Worm (Caenorhabditis elegans) whole organism, L2 larva: ENCODE measurements around the gene ltd-1.

Source experiments
- C34F6.9 ChIP-seq: fragments of 150-350 bp; optimal IDR thresholded peaks from 2 replicates; lab custom pipeline; 2014; ENCODE audit warnings: missing biosample characterization, missing genetic modification characterization
- F13H6.1 ChIP-seq: sonication (generic microtip); optimal IDR thresholded peaks from 2 replicates; lab custom pipeline; 2016; ENCODE audit warnings: missing genetic modification characterization, missing compliant biosample characterization
- R02D3.7 ChIP-seq: fragments of 150-350 bp; optimal IDR thresholded peaks from 2 replicates; lab custom pipeline; 2014; ENCODE audit warnings: missing biosample characterization, missing genetic modification characterization
- Y55F3AM.14 ChIP-seq: fragments of 200-800 bp; sonication (Bioruptor generic); optimal IDR thresholded peaks from 2 replicates; lab custom pipeline; 2018; ENCODE audit warnings: mild to moderate bottlenecking, missing genetic modification characterization, missing compliant biosample characterization
- ZK546.5 ChIP-seq: sonication (generic microtip); optimal IDR thresholded peaks from 2 replicates; lab custom pipeline; 2017; ENCODE audit warnings: missing biosample characterization, missing genetic modification characterization
- alr-1 ChIP-seq: fragments of 150-350 bp; optimal IDR thresholded peaks from 2 replicates; lab custom pipeline; 2014; ENCODE audit warnings: missing biosample characterization, missing genetic modification characterization
- aly-2 ChIP-seq: fragments of 150-350 bp; optimal IDR thresholded peaks from 2 replicates; lab custom pipeline; 2014; ENCODE audit warnings: missing biosample characterization, missing genetic modification characterization
- ama-1 ChIP-seq: fragments of 150-350 bp; optimal IDR thresholded peaks from 2 replicates; lab custom pipeline; 2018; ENCODE audit warnings: inconsistent platforms
- blmp-1 ChIP-seq: sonication (generic microtip); optimal IDR thresholded peaks from 2 replicates; lab custom pipeline; 2017; ENCODE audit warnings: missing genetic modification characterization, mild to moderate bottlenecking, missing compliant biosample characterization, antibody characterized with exemption, moderate library complexity; ENCODE audit not compliant: insufficient read depth
- ceh-82 ChIP-seq: fragments of 150-350 bp; optimal IDR thresholded peaks from 2 replicates; lab custom pipeline; 2014; ENCODE audit warnings: missing biosample characterization, missing genetic modification characterization
- crh-2 ChIP-seq: sonication (generic microtip); optimal IDR thresholded peaks from 2 replicates; lab custom pipeline; 2017; ENCODE audit warnings: missing biosample characterization, missing genetic modification characterization
- dmd-4 ChIP-seq: sonication (generic microtip); optimal IDR thresholded peaks from 2 replicates; lab custom pipeline; 2017; ENCODE audit warnings: missing biosample characterization, missing genetic modification characterization
- egl-27 ChIP-seq: sonication (generic microtip); optimal IDR thresholded peaks from 3 replicates; lab custom pipeline; 2017; ENCODE audit warnings: missing biosample characterization, missing genetic modification reagents, missing genetic modification characterization
- elt-1 ChIP-seq: fragments of 150-350 bp; optimal IDR thresholded peaks from 2 replicates; lab custom pipeline; 2014; ENCODE audit warnings: missing biosample characterization, missing genetic modification characterization
- elt-3 ChIP-seq: sonication (generic microtip); optimal IDR thresholded peaks from 2 replicates; lab custom pipeline; 2017; ENCODE audit warnings: missing biosample characterization, missing genetic modification characterization
- fos-1 ChIP-seq: fragments of 150-350 bp; optimal IDR thresholded peaks from 2 replicates; lab custom pipeline; 2014; ENCODE audit warnings: missing biosample characterization, missing genetic modification characterization
- gmeb-1 ChIP-seq: fragments of 150-350 bp; optimal IDR thresholded peaks from 2 replicates; lab custom pipeline; 2014; ENCODE audit warnings: missing biosample characterization, missing genetic modification characterization
- lin-11 ChIP-seq: fragments of 150-350 bp; sonication (generic microtip); optimal IDR thresholded peaks from 2 replicates; lab custom pipeline; 2014; ENCODE audit warnings: missing biosample characterization, missing genetic modification characterization, inconsistent platforms, mixed read lengths
- lin-13 ChIP-seq: fragments of 150-350 bp; optimal IDR thresholded peaks from 2 replicates; lab custom pipeline; 2014; ENCODE audit warnings: missing biosample characterization, missing genetic modification reagents, missing genetic modification characterization
- lin-39 ChIP-seq: fragments of 150-350 bp; optimal IDR thresholded peaks from 2 replicates; lab custom pipeline; 2014; ENCODE audit warnings: missing biosample characterization, missing genetic modification reagents, missing genetic modification characterization
- lsy-2 ChIP-seq, 2 experiments: fragments of 150-350 bp in 1 of 2; sonication (generic microtip) in 1 of 2; optimal IDR thresholded peaks; 2 replicates each; lab custom pipeline; 2014 to 2017; ENCODE audit warnings: missing biosample characterization in 2 of 2, missing genetic modification characterization in 2 of 2
- mab-5 ChIP-seq: fragments of 150-350 bp; optimal IDR thresholded peaks from 2 replicates; lab custom pipeline; 2014; ENCODE audit warnings: missing biosample characterization, missing genetic modification characterization
- mbf-1 ChIP-seq: sonication (generic microtip); optimal IDR thresholded peaks from 2 replicates; lab custom pipeline; 2017; ENCODE audit warnings: missing biosample characterization, missing genetic modification characterization
- mdl-1 ChIP-seq, 2 experiments: fragments of 150-350 bp in 1 of 2; sonication (generic microtip) in 1 of 2; optimal IDR thresholded peaks; 2 replicates each; lab custom pipeline; 2017; ENCODE audit warnings: missing biosample characterization in 2 of 2, missing genetic modification characterization in 2 of 2
- nhr-10 ChIP-seq: sonication (generic microtip); optimal IDR thresholded peaks from 2 replicates; lab custom pipeline; 2017; ENCODE audit warnings: missing biosample characterization, missing genetic modification characterization
- nhr-11 ChIP-seq: fragments of 150-350 bp; optimal IDR thresholded peaks from 2 replicates; lab custom pipeline; 2014; ENCODE audit warnings: missing biosample characterization, missing genetic modification characterization
- nhr-12 ChIP-seq: fragments of 150-350 bp; optimal IDR thresholded peaks from 2 replicates; lab custom pipeline; 2014; ENCODE audit warnings: missing biosample characterization, missing genetic modification characterization
- nhr-129 ChIP-seq: fragments of 150-350 bp; optimal IDR thresholded peaks from 2 replicates; lab custom pipeline; 2014; ENCODE audit warnings: missing biosample characterization, missing genetic modification characterization
- nhr-21 ChIP-seq: fragments of 150-350 bp; optimal IDR thresholded peaks from 2 replicates; lab custom pipeline; 2014; ENCODE audit warnings: missing biosample characterization, missing genetic modification characterization
- nhr-23 ChIP-seq: fragments of 150-350 bp; optimal IDR thresholded peaks from 2 replicates; lab custom pipeline; 2014; ENCODE audit warnings: missing biosample characterization, missing genetic modification reagents, missing genetic modification characterization
- nhr-237 ChIP-seq: fragments of 150-350 bp; optimal IDR thresholded peaks from 2 replicates; lab custom pipeline; 2014; ENCODE audit warnings: missing biosample characterization, missing genetic modification characterization
- nhr-25 ChIP-seq: fragments of 150-350 bp; sonication (generic microtip); optimal IDR thresholded peaks from 3 replicates; lab custom pipeline; 2014; ENCODE audit warnings: missing biosample characterization, missing genetic modification characterization
- nhr-6 ChIP-seq: fragments of 150-350 bp; optimal IDR thresholded peaks from 2 replicates; lab custom pipeline; 2014; ENCODE audit warnings: missing biosample characterization, missing genetic modification characterization
- peb-1 ChIP-seq: fragments of 150-350 bp; optimal IDR thresholded peaks from 2 replicates; lab custom pipeline; 2014; ENCODE audit warnings: missing biosample characterization, missing genetic modification characterization
- sem-4 ChIP-seq: fragments of 150-350 bp; optimal IDR thresholded peaks from 2 replicates; lab custom pipeline; 2014; ENCODE audit warnings: missing biosample characterization, missing genetic modification reagents, missing genetic modification characterization
- skn-1 ChIP-seq: sonication (generic microtip); optimal IDR thresholded peaks from 2 replicates; lab custom pipeline; 2017; ENCODE audit warnings: missing biosample characterization, missing genetic modification characterization
- sma-3 ChIP-seq: sonication (generic microtip); optimal IDR thresholded peaks from 2 replicates; lab custom pipeline; 2016; ENCODE audit warnings: missing genetic modification reagents, missing genetic modification characterization, missing compliant biosample characterization
- sma-9 ChIP-seq, 2 experiments: fragments of 150-350 bp in 1 of 2; sonication (generic microtip) in 1 of 2; optimal IDR thresholded peaks; 2 replicates each; lab custom pipeline; 2014 to 2016; ENCODE audit warnings: missing genetic modification characterization in 2 of 2, mild to moderate bottlenecking in 1 of 2, missing biosample characterization in 1 of 2, missing compliant biosample characterization in 1 of 2, missing genetic modification reagents in 1 of 2, moderate library complexity in 1 of 2
- snpc-4 ChIP-seq: fragments of 150-350 bp; optimal IDR thresholded peaks from 2 replicates; lab custom pipeline; 2014; ENCODE audit warnings: missing biosample characterization, missing genetic modification characterization
- unc-39 ChIP-seq: fragments of 150-350 bp; optimal IDR thresholded peaks from 2 replicates; lab custom pipeline; 2014; ENCODE audit warnings: missing biosample characterization, missing genetic modification characterization
- unc-55 ChIP-seq: fragments of 150-350 bp; sonication (generic microtip); optimal IDR thresholded peaks from 3 replicates; lab custom pipeline; 2014; ENCODE audit warnings: missing biosample characterization, missing genetic modification reagents, missing genetic modification characterization
- unc-62 ChIP-seq: fragments of 150-350 bp; optimal IDR thresholded peaks from 2 replicates; lab custom pipeline; 2014; ENCODE audit warnings: missing biosample characterization, missing genetic modification reagents, missing genetic modification characterization
- ztf-1 ChIP-seq: fragments of 200-800 bp; sonication (Bioruptor generic); conservative IDR thresholded peaks from 2 replicates; pipeline ENCODE4 v1.3.6; 2022; ENCODE audit warnings: missing genetic modification characterization, missing compliant biosample characterization
- ztf-11 ChIP-seq: sonication (generic microtip); optimal IDR thresholded peaks from 2 replicates; lab custom pipeline; 2017; ENCODE audit warnings: missing biosample characterization, missing genetic modification characterization
- ztf-4 ChIP-seq: fragments of 150-350 bp; optimal IDR thresholded peaks from 2 replicates; lab custom pipeline; 2014; ENCODE audit warnings: missing biosample characterization, missing genetic modification characterization

The ltd-1 gene

ce11 chrII:8092537-8092936, at the start of gene ltd-1:
Gene ltd-1 (minus strand): TSS chrII:8092754.
- TF ChIP-seq skn-1 (tag; lab: Kevin White, UChicago) (no peak), snpc-4 (tag; lab: Kevin White, UChicago) (no peak), mab-5 (no peak), nhr-10 (no peak), F13H6.1 (tag; lab: Kevin White, UChicago) (no peak), nhr-237 (tag; lab: Kevin White, UChicago) (no peak), elt-3 (tag; lab: Kevin White, UChicago) (no peak), ceh-82 (tag; lab: Kevin White, UChicago) (no peak), peb-1 (no peak)

DNA sequence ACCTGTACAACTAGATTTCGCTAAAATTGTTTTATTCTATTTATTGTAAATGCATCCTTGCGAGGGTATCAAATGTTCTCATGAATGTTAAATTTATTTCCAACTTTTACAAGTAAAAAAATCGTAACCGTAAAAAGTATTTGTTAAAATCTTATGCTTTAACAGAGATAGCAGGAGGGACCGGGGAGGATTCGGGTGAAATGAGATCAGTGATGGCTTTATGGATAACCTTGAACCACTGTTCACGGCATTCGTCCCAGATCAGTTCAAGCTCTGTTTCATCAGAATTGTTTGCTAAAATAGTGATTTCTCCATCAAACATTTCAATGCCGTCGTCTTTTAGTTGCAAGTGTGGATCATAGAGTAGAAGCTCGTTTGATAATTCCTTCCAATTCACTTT, 48.6 kb upstream of the ltd-1 start:
- no peak for TF ChIP-seq ztf-11 (tag; lab: Kevin White, UChicago)
- no peak for TF ChIP-seq F13H6.1 (tag; lab: Kevin White, UChicago)
- no peak for TF ChIP-seq mbf-1 (tag; lab: Kevin White, UChicago)
- no peak for TF ChIP-seq mdl-1 (tag; optimal IDR thresholded peaks at IDR 0.05; lab: Kevin White, UChicago)
- TF ChIP-seq unc-39: no peak
- no peak for TF ChIP-seq nhr-21
- no peak for TF ChIP-seq ceh-82 (tag; lab: Kevin White, UChicago)
- TF ChIP-seq nhr-11 (tag; lab: Kevin White, UChicago): no peak
- no peak for TF ChIP-seq unc-55
- TF ChIP-seq blmp-1 (tag; lab: Kevin White, UChicago): no peak
- no peak for TF ChIP-seq Y55F3AM.14 (GFP tag; lab: Kevin White, UChicago)
- TF ChIP-seq fos-1: no peak
- no peak for TF ChIP-seq lin-39 (tag; lab: Kevin White, UChicago)
- TF ChIP-seq nhr-25 (tag; lab: Kevin White, UChicago): no peak

ce11 chrII:8138015-8138546, 45.5 kb upstream of the ltd-1 start, which contains the start of gene cdc-48.2:
Gene cdc-48.2 (plus strand): TSS chrII:8138496.
- TF ChIP-seq ZK546.5 (tag; lab: Kevin White, UChicago) (no peak), crh-2 (tag; lab: Kevin White, UChicago) (no peak), nhr-21 (no peak), blmp-1 (tag; lab: Kevin White, UChicago) (no peak), alr-1 (tag; lab: Kevin White, UChicago) (no peak), nhr-12 (tag; lab: Kevin White, UChicago) (no peak), C34F6.9 (tag; lab: Kevin White, UChicago) (peak; percentile 36), lsy-2 (tag; optimal IDR thresholded peaks at IDR 0.05; lab: Kevin White, UChicago) (peak in 1 of 2 experiments; percentile 27), unc-55 (peak; percentile 2), nhr-23 (no peak), R02D3.7 (tag; lab: Kevin White, UChicago) (no peak), skn-1 (tag; lab: Kevin White, UChicago) (peak; percentile 86), sma-9 (GFP tag; optimal IDR thresholded peaks at IDR 0.05; lab: Kevin White, UChicago) (no peak), sma-9 (tag; optimal IDR thresholded peaks at IDR 0.05; lab: Kevin White, UChicago) (no peak), fos-1 (peak; percentile 0), ama-1 (lab: Kevin White, UChicago) (no peak), nhr-237 (tag; lab: Kevin White, UChicago) (no peak), dmd-4 (no peak)

ce11 chrII:8137379-8137778, 44.8 kb upstream of the ltd-1 start:
- TF ChIP-seq lsy-2 (tag; optimal IDR thresholded peaks at IDR 0.05; lab: Kevin White, UChicago) (peak in 1 of 2 experiments; percentile 67), elt-1 (no peak), skn-1 (tag; lab: Kevin White, UChicago) (peak; percentile 16), R02D3.7 (tag; lab: Kevin White, UChicago) (no peak), fos-1 (no peak), aly-2 (tag; lab: Kevin White, UChicago) (no peak), lin-13 (GFP tag; lab: Kevin White, UChicago) (no peak), unc-39 (no peak), C34F6.9 (tag; lab: Kevin White, UChicago) (peak; percentile 37), gmeb-1 (peak; percentile 21), ztf-1 (GFP tag; lab: Robert Waterston, UW) (no peak), unc-62 (GFP tag; lab: Kevin White, UChicago) (no peak), sem-4 (tag; lab: Kevin White, UChicago) (no peak), elt-3 (tag; lab: Kevin White, UChicago) (no peak), ztf-4 (no peak), unc-55 (peak; percentile 29), F13H6.1 (tag; lab: Kevin White, UChicago) (no peak), nhr-25 (tag; lab: Kevin White, UChicago) (peak; percentile 8), egl-27 (no peak), lin-11 (tag; lab: Kevin White, UChicago) (no peak), nhr-129 (tag; lab: Kevin White, UChicago) (peak; percentile 49), sma-3 (GFP tag; lab: Kevin White, UChicago) (peak; percentile 1), nhr-6 (tag; lab: Kevin White, UChicago) (no peak), nhr-12 (tag; lab: Kevin White, UChicago) (no peak), sma-9 (GFP tag; optimal IDR thresholded peaks at IDR 0.05; lab: Kevin White, UChicago) (no peak), sma-9 (tag; optimal IDR thresholded peaks at IDR 0.05; lab: Kevin White, UChicago) (no peak)
